Worm (Caenorhabditis elegans) whole organism, L4 larva: ENCODE measurements around the gene fbxa-148.
"Not testable (repeated sequence)": the region's sequence is repeated elsewhere in the genome, so short reads cannot be mapped to it uniquely, and the experiment has no call there.

ENCODE experiments used
- F37D6.2 ChIP-seq: sonication (generic microtip); optimal IDR thresholded peaks from 2 replicates; lab custom pipeline; 2016; ENCODE audit warnings: mild to moderate bottlenecking, missing genetic modification characterization, missing compliant biosample characterization
- F44E2.7 ChIP-seq: fragments of 200-800 bp; sonication (Bioruptor generic); IDR thresholded peaks from 2 replicates; pipeline ENCODE4 v2.1.2; 2022; ENCODE audit warnings: missing genetic modification characterization, missing compliant biosample characterization
- F49E8.2 ChIP-seq: sonication (generic microtip); optimal IDR thresholded peaks from 2 replicates; lab custom pipeline; 2016; ENCODE audit warnings: missing compliant biosample characterization, mild to moderate bottlenecking, missing genetic modification characterization, borderline replicate concordance
- T26A8.4 ChIP-seq: fragments of 200-800 bp; sonication (Bioruptor generic); IDR thresholded peaks from 2 replicates; pipeline ENCODE4 v1.3.6; 2022; ENCODE audit warnings: missing genetic modification characterization, missing compliant biosample characterization
- Y75B8A.6 ChIP-seq: fragments of 200-800 bp; sonication (Bioruptor generic); IDR thresholded peaks from 2 replicates; pipeline ENCODE4 v1.3.6; 2022; ENCODE audit warnings: missing genetic modification reagents, missing genetic modification characterization, missing compliant biosample characterization
- ceh-32 ChIP-seq: sonication (generic microtip); optimal IDR thresholded peaks from 2 replicates; lab custom pipeline; 2016; ENCODE audit warnings: mild to moderate bottlenecking, missing genetic modification characterization, missing compliant biosample characterization; ENCODE audit not compliant: poor library complexity
- ceh-44 ChIP-seq: fragments of 200-800 bp; sonication (Bioruptor generic); IDR thresholded peaks from 2 replicates; pipeline ENCODE4 v1.3.6; 2022; ENCODE audit warnings: missing genetic modification reagents, missing genetic modification characterization, missing compliant biosample characterization
- ceh-62 ChIP-seq: sonication (generic microtip); optimal IDR thresholded peaks from 2 replicates; lab custom pipeline; 2017; ENCODE audit warnings: missing biosample characterization, missing genetic modification characterization
- daf-12 ChIP-seq: fragments of 150-350 bp; optimal IDR thresholded peaks from 2 replicates; lab custom pipeline; 2014; ENCODE audit warnings: missing biosample characterization, missing genetic modification reagents, missing genetic modification characterization
- daf-16 ChIP-seq, 3 experiments: sonication (generic microtip); optimal IDR thresholded peaks; 2 replicates each; lab custom pipeline; 2016 to 2017; ENCODE audit warnings: missing genetic modification characterization in 3 of 3, missing genetic modification reagents in 3 of 3, mild to moderate bottlenecking in 2 of 3, missing compliant biosample characterization in 2 of 3, missing biosample characterization in 1 of 3, moderate library complexity in 1 of 3
- daf-19 ChIP-seq: fragments of 200-800 bp; sonication (Bioruptor generic); conservative IDR thresholded peaks from 2 replicates; pipeline ENCODE4 v1.3.6; 2022; ENCODE audit warnings: missing genetic modification characterization, missing compliant biosample characterization
- dmd-8 ChIP-seq: fragments of 200-800 bp; sonication (Bioruptor generic); IDR thresholded peaks from 2 replicates; pipeline ENCODE4 v1.3.6; 2022; ENCODE audit warnings: missing genetic modification characterization, missing compliant biosample characterization
- fos-1 ChIP-seq: fragments of 150-350 bp; optimal IDR thresholded peaks from 2 replicates; lab custom pipeline; 2014; ENCODE audit warnings: missing biosample characterization, missing genetic modification characterization
- hif-1 ChIP-seq, 2 experiments: sonication (generic microtip); optimal IDR thresholded peaks; 2 replicates each; lab custom pipeline; 2016 to 2017; ENCODE audit warnings: missing compliant biosample characterization in 2 of 2, missing genetic modification characterization in 2 of 2, missing genetic modification reagents in 2 of 2, missing genotype in 2 of 2, mild to moderate bottlenecking in 1 of 2
- hlh-30 ChIP-seq: sonication (generic microtip); optimal IDR thresholded peaks from 2 replicates; lab custom pipeline; 2017; ENCODE audit warnings: antibody characterized with exemption, mild to moderate bottlenecking, missing genetic modification characterization, missing compliant biosample characterization; ENCODE audit not compliant: insufficient read depth
- jun-1 ChIP-seq: fragments of 150-350 bp; optimal IDR thresholded peaks from 2 replicates; lab custom pipeline; 2014; ENCODE audit warnings: missing biosample characterization, missing genetic modification reagents, missing genetic modification characterization
- lin-13 ChIP-seq: fragments of 150-350 bp; optimal IDR thresholded peaks from 2 replicates; lab custom pipeline; 2014; ENCODE audit warnings: missing biosample characterization, missing genetic modification reagents, missing genetic modification characterization
- lin-38 ChIP-seq: fragments of 200-800 bp; sonication (Bioruptor generic); IDR thresholded peaks from 2 replicates; pipeline ENCODE4 v1.3.6; 2022; ENCODE audit warnings: missing genetic modification reagents, missing genetic modification characterization, missing compliant biosample characterization
- mep-1 ChIP-seq: fragments of 150-350 bp; sonication (generic microtip); optimal IDR thresholded peaks from 3 replicates; lab custom pipeline; 2014; ENCODE audit warnings: missing biosample characterization, missing genetic modification characterization
- mes-2 ChIP-seq: sonication (generic microtip); optimal IDR thresholded peaks from 2 replicates; lab custom pipeline; 2016; ENCODE audit warnings: missing genotype, mild to moderate bottlenecking, missing genetic modification characterization, missing compliant biosample characterization; ENCODE audit not compliant: poor library complexity, severe bottlenecking
- nhr-10 ChIP-seq: fragments of 150-350 bp; optimal IDR thresholded peaks from 2 replicates; lab custom pipeline; 2014; ENCODE audit warnings: missing biosample characterization, missing genetic modification characterization
- nhr-102 ChIP-seq: sonication (generic microtip); optimal IDR thresholded peaks from 2 replicates; lab custom pipeline; 2016; ENCODE audit warnings: mild to moderate bottlenecking, missing genetic modification characterization, moderate library complexity, missing compliant biosample characterization
- nhr-11 ChIP-seq: fragments of 150-350 bp; optimal IDR thresholded peaks from 2 replicates; lab custom pipeline; 2014; ENCODE audit warnings: missing biosample characterization, missing genetic modification characterization
- nhr-28 ChIP-seq: fragments of 150-350 bp; optimal IDR thresholded peaks from 2 replicates; lab custom pipeline; 2014; ENCODE audit warnings: missing biosample characterization, missing genetic modification characterization
- nhr-41 ChIP-seq: fragments of 200-800 bp; sonication (Bioruptor generic); IDR thresholded peaks from 2 replicates; pipeline ENCODE4 v1.3.6; 2022; ENCODE audit warnings: missing genetic modification reagents, missing genetic modification characterization, missing compliant biosample characterization
- php-3 ChIP-seq: fragments of 200-800 bp; sonication (Bioruptor generic); IDR thresholded peaks from 2 replicates; pipeline ENCODE4 v1.3.6; 2022; ENCODE audit warnings: missing genetic modification reagents, missing genetic modification characterization, missing compliant biosample characterization
- pqm-1 ChIP-seq: sonication (generic microtip); optimal IDR thresholded peaks from 2 replicates; lab custom pipeline; 2017; ENCODE audit warnings: missing biosample characterization, missing genetic modification characterization
- skn-1 ChIP-seq: fragments of 150-350 bp; optimal IDR thresholded peaks from 2 replicates; lab custom pipeline; 2014; ENCODE audit warnings: missing biosample characterization, missing genetic modification characterization
- snpc-4 ChIP-seq: fragments of 150-350 bp; optimal IDR thresholded peaks from 2 replicates; lab custom pipeline; 2014; ENCODE audit warnings: missing biosample characterization, missing genetic modification characterization
- spr-1 ChIP-seq: sonication (generic microtip); optimal IDR thresholded peaks from 2 replicates; lab custom pipeline; 2016; ENCODE audit warnings: mild to moderate bottlenecking, missing genetic modification characterization, missing compliant biosample characterization
- tag-97 ChIP-seq: fragments of 200-800 bp; sonication (Bioruptor generic); IDR thresholded peaks from 2 replicates; pipeline ENCODE4 v1.3.6; 2022; ENCODE audit warnings: missing genetic modification characterization, missing compliant biosample characterization
- zag-1 ChIP-seq: fragments of 150-350 bp; optimal IDR thresholded peaks from 2 replicates; lab custom pipeline; 2014; ENCODE audit warnings: missing biosample characterization, missing genetic modification characterization
- zfp-2 ChIP-seq: sonication (generic microtip); optimal IDR thresholded peaks from 2 replicates; lab custom pipeline; 2016; ENCODE audit warnings: mild to moderate bottlenecking, missing genetic modification characterization, missing compliant biosample characterization
- zfp-3 ChIP-seq: fragments of 200-800 bp; sonication (Bioruptor generic); conservative IDR thresholded peaks from 2 replicates; pipeline ENCODE4 v1.3.6; 2022; ENCODE audit warnings: missing genetic modification reagents, missing genetic modification characterization, missing compliant biosample characterization
- zip-11 ChIP-seq: fragments of 200-800 bp; sonication (Bioruptor generic); IDR thresholded peaks from 2 replicates; pipeline ENCODE4 v1.3.6; 2022; ENCODE audit warnings: missing genetic modification characterization, missing compliant biosample characterization

Gene fbxa-148

DNA sequence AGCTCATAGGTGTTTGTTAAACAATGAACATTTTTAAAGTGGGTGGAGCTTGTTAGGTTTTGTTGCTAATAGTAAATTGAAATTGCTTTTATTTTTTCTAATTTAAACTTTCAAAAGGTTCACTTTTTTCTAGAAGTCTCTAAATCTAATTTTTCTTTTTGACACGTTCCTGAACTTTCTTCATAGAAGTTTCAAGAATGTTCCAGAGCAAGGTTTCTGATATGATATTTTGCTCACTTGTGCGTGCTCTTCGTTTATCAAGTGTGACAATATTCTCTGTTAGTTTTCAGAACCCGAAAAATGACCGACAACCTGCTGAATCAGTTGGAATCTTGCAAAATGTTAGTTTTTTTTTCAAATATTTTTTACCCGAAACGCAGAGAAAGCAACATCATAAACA is at the start of gene fbxa-148:
TSS of gene fbxa-148 (plus strand) at position 301 of the 400 bp plus-strand sequence.
- not testable (repeated sequence) for TF ChIP-seq daf-19 (GFP tag; lab: Robert Waterston, UW); fos-1 (tag; lab: Kevin White, UChicago); mep-1 (tag; lab: Kevin White, UChicago)

DNA sequence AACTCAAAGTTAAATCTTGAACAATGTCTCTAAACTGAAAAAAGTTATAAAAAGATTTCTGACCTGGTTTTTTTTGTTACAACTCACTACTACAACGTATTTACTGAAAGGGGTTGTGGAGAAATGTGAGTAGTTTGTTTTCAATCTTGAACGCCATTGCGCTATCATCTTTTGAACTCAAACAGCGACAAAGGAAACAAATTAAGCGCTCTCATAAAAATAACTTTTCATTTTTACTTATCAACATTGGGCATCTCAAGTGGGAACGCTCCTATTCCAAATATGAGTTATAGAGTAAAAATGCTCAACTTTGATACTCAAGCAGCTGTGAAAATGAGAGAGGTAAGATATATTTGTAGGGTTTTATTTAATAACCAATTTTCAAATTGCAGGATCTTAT is 45.4 kb upstream of the fbxa-148 start, which contains the start of gene F09C6.15:
TSS of gene F09C6.15 (plus strand) at position 301 of the 400 bp plus-strand sequence.
- no peak for TF ChIP-seq hlh-30
- TF ChIP-seq snpc-4 (tag; lab: Kevin White, UChicago), result no peak
- TF ChIP-seq zag-1, result no peak
- no peak for TF ChIP-seq dmd-8
- no peak for TF ChIP-seq skn-1 (tag; lab: Kevin White, UChicago)
- no peak for TF ChIP-seq tag-97 (GFP tag; lab: Robert Waterston, UW)
- no peak for TF ChIP-seq hif-1 (tag; optimal IDR thresholded peaks at IDR 0.05; lab: Kevin White, UChicago)
- TF ChIP-seq daf-12 (tag; lab: Kevin White, UChicago), result no peak
- no peak for TF ChIP-seq F37D6.2 (tag; lab: Kevin White, UChicago)
- no peak for TF ChIP-seq fos-1 (tag; lab: Kevin White, UChicago)
- TF ChIP-seq zfp-3 (GFP tag; lab: Robert Waterston, UW), result no peak
- no peak for TF ChIP-seq nhr-28 (tag; lab: Kevin White, UChicago)
- TF ChIP-seq php-3 (GFP tag; lab: Robert Waterston, UW), result no peak
- no peak for TF ChIP-seq nhr-11 (tag; lab: Kevin White, UChicago)

DNA sequence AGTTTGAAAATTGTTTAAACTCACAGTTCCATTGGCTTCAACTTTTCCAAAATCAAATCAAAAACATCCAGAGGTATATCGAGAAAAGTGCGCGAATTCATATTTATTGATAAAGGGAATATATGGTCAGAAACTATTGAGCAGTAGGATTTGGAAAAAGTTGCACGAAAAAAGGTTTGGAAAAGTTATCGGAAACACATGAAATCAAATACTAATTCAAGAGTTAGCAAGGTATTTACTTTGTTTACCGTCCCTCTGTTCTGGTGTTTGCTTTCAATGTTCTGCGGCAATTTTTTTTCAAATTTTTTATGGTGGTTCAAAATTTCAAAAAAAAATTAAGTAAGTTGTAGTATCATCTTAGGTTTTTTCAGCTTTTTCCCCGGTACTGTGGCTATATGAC is 39.5 kb upstream of the fbxa-148 start, which contains the start of gene fbxa-45:
TSS of gene fbxa-45 (minus strand) at position 101 of the 400 bp plus-strand sequence.
- TF ChIP-seq jun-1 (tag; lab: Kevin White, UChicago) (no peak), nhr-10 (tag; lab: Kevin White, UChicago) (no peak), lin-13 (GFP tag; lab: Kevin White, UChicago) (no peak), F44E2.7 (GFP tag; lab: Robert Waterston, UW) (no peak), F49E8.2 (tag; lab: Kevin White, UChicago) (no peak), spr-1 (no peak), nhr-102 (tag; lab: Kevin White, UChicago) (no peak), ceh-44 (no peak), T26A8.4 (GFP tag; lab: Robert Waterston, UW) (no peak), nhr-41 (GFP tag; lab: Robert Waterston, UW) (no peak), mes-2 (no peak)
- TF ChIP-seq, all 104 proteins: peak for 0

DNA sequence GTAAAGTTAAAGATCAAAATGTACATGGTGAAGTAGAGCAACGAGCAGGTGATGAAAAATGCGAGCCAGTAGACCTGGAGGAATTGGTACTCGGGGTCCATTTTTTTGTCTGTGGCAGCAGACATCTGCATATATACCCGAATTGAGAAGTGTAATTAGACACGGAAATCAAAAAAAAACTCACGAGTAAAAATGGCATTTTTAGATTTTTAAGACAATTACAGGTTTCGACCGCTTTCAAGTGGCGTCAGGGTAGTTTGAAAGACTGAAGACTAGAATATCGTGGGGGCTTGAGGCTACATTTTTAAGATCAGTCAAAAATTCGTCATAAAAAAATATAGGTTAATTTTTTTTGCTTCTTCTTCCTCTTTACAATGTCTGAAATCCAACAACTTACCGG is 36.1 kb upstream of the fbxa-148 start, which contains the start of gene srd-68:
TSS of gene srd-68 (minus strand) at position 101 of the 400 bp plus-strand sequence.
- no peak for TF ChIP-seq tag-97 (GFP tag; lab: Robert Waterston, UW)

DNA sequence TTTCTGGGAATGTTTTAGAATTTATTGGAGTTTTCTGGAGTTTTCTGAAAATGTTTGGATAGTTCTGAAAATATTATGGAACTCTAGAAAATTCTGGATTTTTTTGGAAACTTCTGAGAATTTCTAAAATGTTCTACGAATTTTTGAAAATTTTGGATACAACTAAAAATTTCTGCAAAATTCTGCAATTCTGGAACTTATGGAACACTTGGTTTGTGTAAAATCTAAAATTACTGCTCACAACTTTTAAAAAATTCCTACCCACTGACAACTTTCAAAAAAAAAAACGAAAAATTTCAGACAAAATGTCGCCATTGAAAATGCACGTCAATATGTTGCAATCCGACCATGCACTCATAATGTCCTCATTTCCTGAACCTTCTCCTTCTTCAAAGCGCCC is 34.2 kb upstream of the fbxa-148 start, which contains the start of gene nhr-262:
TSS of gene nhr-262 (plus strand) at position 301 of the 400 bp plus-strand sequence.
- TF ChIP-seq zfp-2 (tag; lab: Kevin White, UChicago) (no peak), pqm-1 (tag; lab: Kevin White, UChicago) (no peak), daf-12 (tag; lab: Kevin White, UChicago) (no peak), ceh-62 (tag; lab: Kevin White, UChicago) (no peak), lin-38 (no peak), lin-13 (GFP tag; lab: Kevin White, UChicago) (no peak), Y75B8A.6 (no peak), daf-16 (GFP tag; optimal IDR thresholded peaks at IDR 0.05; lab: Kevin White, UChicago) (no peak), daf-16 (tag; optimal IDR thresholded peaks at IDR 0.05; lab: Kevin White, UChicago) (no peak), ceh-32 (no peak), zip-11 (GFP tag; lab: Robert Waterston, UW) (no peak), skn-1 (tag; lab: Kevin White, UChicago) (no peak)
